Worm (Caenorhabditis elegans): ENCODE results near the gene try-13.
A peak's percentile ranks its signal among the peaks of the same experiment; 100 is the strongest.

try-13 gene

DNA sequence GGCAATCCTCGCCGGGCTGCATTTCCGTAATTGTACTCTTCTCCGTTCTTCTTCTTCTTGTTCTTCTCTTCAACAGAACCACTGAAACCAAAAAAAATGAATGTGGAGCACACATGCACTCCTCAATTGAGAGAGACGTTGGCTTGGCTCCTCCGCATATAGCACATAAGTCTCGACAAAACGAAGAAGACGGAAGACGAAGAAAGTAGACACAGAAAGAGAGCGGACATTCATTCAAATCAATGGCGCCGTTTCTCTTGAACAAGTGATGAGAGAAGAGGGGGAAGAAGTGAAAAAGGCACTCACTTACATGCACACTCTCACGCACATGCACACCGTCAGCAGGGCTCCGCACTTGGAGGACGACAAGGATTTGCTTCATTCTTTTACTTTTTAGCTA lies 2.4 kb upstream of the try-13 start, which contains the start of gene F25E5.9:
Gene F25E5.9, minus strand, starts transcription at position 382 of the 400 bp plus-strand sequence.
- TF ChIP-seq F10E7.11 (tag; optimal IDR thresholded peaks at IDR 0.05) (peak; percentile 63), F49E8.2 (tag; optimal IDR thresholded peaks at IDR 0.05; ENCODE audit: insufficient read depth) (no peak), F55B11.4 (tag; optimal IDR thresholded peaks at IDR 0.05; ENCODE audit: borderline replicate concordance, insufficient read depth) (no peak), atf-7 (tag; optimal IDR thresholded peaks at IDR 0.05) (no peak), K11D2.4 (GFP tag; IDR thresholded peaks at IDR 0.05) (0 out of 2 replicates have a peak, but pooled peaks have one; percentile 16), egrh-3 (GFP tag; IDR thresholded peaks at IDR 0.05) (no peak), ccch-3 (GFP tag; optimal IDR thresholded peaks at IDR 0.05) (no peak), somi-1 (GFP tag; optimal IDR thresholded peaks at IDR 0.05) (no peak), mcd-1 (GFP tag; IDR thresholded peaks at IDR 0.05) (peak; percentile 18; the same call in 1 of the 2 replicates), cebp-1 (GFP tag; IDR thresholded peaks at IDR 0.05) (no peak), cebp-1 (tag; optimal IDR thresholded peaks at IDR 0.05) (no peak), F37B4.10 (GFP tag; IDR thresholded peaks at IDR 0.05) (no peak), attf-6 (GFP tag; IDR thresholded peaks at IDR 0.05) (no peak), F52B5.7 (tag; optimal IDR thresholded peaks at IDR 0.05) (peak; percentile 10), lir-1 (GFP tag; conservative IDR thresholded peaks at IDR 0.05) (no peak), mes-4 (tag; optimal IDR thresholded peaks at IDR 0.05) (no peak), hmg-1.2 (GFP tag; IDR thresholded peaks at IDR 0.05) (no peak), lag-1 (GFP tag; IDR thresholded peaks at IDR 0.05) (no peak)

DNA sequence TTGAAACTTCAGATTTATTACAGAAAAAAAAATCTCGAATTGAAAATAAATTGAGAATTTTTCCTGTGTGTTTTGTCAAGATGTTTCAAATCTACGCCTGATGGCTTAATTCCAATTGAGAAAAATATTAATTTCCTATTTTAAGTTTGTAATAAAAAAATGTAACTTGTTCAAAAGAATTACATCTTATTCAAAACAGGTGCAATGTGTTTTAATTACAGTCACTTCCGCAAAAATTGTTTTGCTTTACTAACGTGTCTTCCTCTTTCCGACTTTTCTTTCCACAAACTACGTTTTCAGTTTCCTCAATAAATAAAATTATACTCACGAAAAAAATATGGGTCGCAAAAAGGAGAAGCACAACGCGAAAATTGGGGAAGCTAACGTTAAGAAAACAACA lies 1.9 kb upstream of the try-13 start, which contains the start of gene F25E5.16:
Gene F25E5.16, plus strand, starts transcription at position 301 of the 400 bp plus-strand sequence.
- no peak for TF ChIP-seq K12H6.12 (tag; optimal IDR thresholded peaks at IDR 0.05)
- TF ChIP-seq F37B4.10 (GFP tag; IDR thresholded peaks at IDR 0.05) = no peak
- TF ChIP-seq nhr-120 (GFP tag; IDR thresholded peaks at IDR 0.05) = no peak
- no peak for TF ChIP-seq snpc-3.4 (tag; optimal IDR thresholded peaks at IDR 0.05)
- no peak for TF ChIP-seq hsf-1 (GFP tag; IDR thresholded peaks at IDR 0.05)
- TF ChIP-seq Y56A3A.18 (GFP tag; IDR thresholded peaks at IDR 0.05) = no peak
- no peak for TF ChIP-seq zim-3 (tag; optimal IDR thresholded peaks at IDR 0.05)
- TF ChIP-seq lin-35 (GFP tag; optimal IDR thresholded peaks at IDR 0.05) = no peak

ce11 chrV:7443480-7443879 lies 3.6 kb downstream of the try-13 start:
- TF ChIP-seq egrh-3 (GFP tag; IDR thresholded peaks at IDR 0.05) = peak; percentile 88
- 0 out of 2 replicates have a peak, but pooled peaks have one; percentile 43 for TF ChIP-seq ztf-28 (GFP tag; IDR thresholded peaks at IDR 0.05)
- 0 out of 2 replicates have a peak, but pooled peaks have one; percentile 51 for TF ChIP-seq F39B2.1 (GFP tag; IDR thresholded peaks at IDR 0.05)
- 0 out of 2 replicates have a peak, but pooled peaks have one; percentile 35 for TF ChIP-seq ztf-6 (GFP tag; IDR thresholded peaks at IDR 0.05)
- TF ChIP-seq egl-18 (GFP tag; IDR thresholded peaks at IDR 0.05) = 0 out of 2 replicates have a peak, but pooled peaks have one; percentile 53
- TF ChIP-seq pbrm-1 (GFP tag; IDR thresholded peaks at IDR 0.05) = 0 out of 2 replicates have a peak, but pooled peaks have one; percentile 34
- peak; percentile 9; the same call in 1 of the 2 replicates for TF ChIP-seq bed-2 (GFP tag; IDR thresholded peaks at IDR 0.05)
- TF ChIP-seq ztf-25 (GFP tag; IDR thresholded peaks at IDR 0.05) = 0 out of 2 replicates have a peak, but pooled peaks have one; percentile 75
- peak; percentile 94; the same call in 1 of the 2 replicates for TF ChIP-seq F37B4.10 (GFP tag; IDR thresholded peaks at IDR 0.05)
- peak; percentile 62 for TF ChIP-seq attf-3 (GFP tag; conservative IDR thresholded peaks at IDR 0.05)
- TF ChIP-seq Y67H2A.10 (GFP tag; conservative IDR thresholded peaks at IDR 0.05) = peak; percentile 19; the same call in 1 of the 2 replicates
- 0 out of 2 replicates have a peak, but pooled peaks have one; percentile 33 for TF ChIP-seq sea-2 (GFP tag; IDR thresholded peaks at IDR 0.05)
- TF ChIP-seq ekl-4 (GFP tag; IDR thresholded peaks at IDR 0.05) = peak; percentile 21; the same call in 1 of the 2 replicates
- 0 out of 2 replicates have a peak, but pooled peaks have one; percentile 20 for TF ChIP-seq bed-1 (GFP tag; IDR thresholded peaks at IDR 0.05)
